Fruit fly (Drosophila melanogaster) whole organism, embryonic: ENCODE results near the gene her.

Experiments
- B-H2 ChIP-seq: fragments of 200-800 bp; sonication (Bioruptor generic); optimal IDR thresholded peaks from 2 replicates; lab custom pipeline; 2018; ENCODE audit warnings: missing biosample characterization, mild to moderate bottlenecking, missing genetic modification characterization
- Blimp-1 ChIP-seq: fragments of 200-800 bp; sonication (Bioruptor generic); optimal IDR thresholded peaks from 3 replicates; lab custom pipeline; 2018; ENCODE audit warnings: missing biosample characterization, missing genetic modification characterization, mild to moderate bottlenecking, moderate library complexity, missing genetic modification reagents
- BtbVII ChIP-seq: fragments of 200-800 bp; sonication (Bioruptor generic); optimal IDR thresholded peaks from 3 replicates; lab custom pipeline; 2017; ENCODE audit warnings: missing biosample characterization, mild to moderate bottlenecking, missing genetic modification characterization
- CG11504 ChIP-seq: fragments of 200-800 bp; sonication (Bioruptor generic); optimal IDR thresholded peaks from 3 replicates; lab custom pipeline; 2019; ENCODE audit warnings: missing biosample characterization, mild to moderate bottlenecking, missing genetic modification characterization, moderate library complexity
- CG1233 ChIP-seq: fragments of 200-800 bp; sonication (Bioruptor generic); optimal IDR thresholded peaks from 4 replicates; lab custom pipeline; 2018; ENCODE audit warnings: missing biosample characterization, mild to moderate bottlenecking, missing genetic modification characterization
- CG15696 ChIP-seq: fragments of 200-800 bp; sonication (Bioruptor generic); optimal IDR thresholded peaks from 2 replicates; lab custom pipeline; 2019; ENCODE audit warnings: missing biosample characterization, mild to moderate bottlenecking, missing genetic modification characterization, moderate library complexity
- CG18262 ChIP-seq: fragments of 200-800 bp; optimal IDR thresholded peaks from 3 replicates; lab custom pipeline; 2019; ENCODE audit warnings: missing biosample characterization, mild to moderate bottlenecking, missing genetic modification characterization, moderate library complexity
- CG2120 ChIP-seq: fragments of 200-800 bp; sonication (Bioruptor generic); optimal IDR thresholded peaks from 3 replicates; lab custom pipeline; 2016; ENCODE audit warnings: missing biosample characterization, missing genetic modification characterization
- CG2199 ChIP-seq: fragments of 200-800 bp; sonication (Bioruptor generic); IDR thresholded peaks from 3 replicates; pipeline ENCODE4 v1.3.6; 2022; ENCODE audit warnings: missing biosample characterization, missing genetic modification characterization
- CG2678 ChIP-seq: fragments of 200-800 bp; sonication (Bioruptor generic); optimal IDR thresholded peaks from 3 replicates; lab custom pipeline; 2019; ENCODE audit warnings: missing biosample characterization, mild to moderate bottlenecking, missing genetic modification characterization, moderate library complexity
- CG2712 ChIP-seq: fragments of 200-800 bp; optimal IDR thresholded peaks from 3 replicates; lab custom pipeline; 2019; ENCODE audit warnings: missing biosample characterization, mild to moderate bottlenecking, missing genetic modification characterization, moderate library complexity
- CG2889 ChIP-seq: fragments of 200-800 bp; sonication (Bioruptor generic); IDR thresholded peaks from 3 replicates; pipeline ENCODE4 v1.3.6; 2022; ENCODE audit warnings: missing biosample characterization, missing genetic modification characterization
- CG31441 ChIP-seq: fragments of 200-800 bp; sonication (Bioruptor generic); IDR thresholded peaks from 2 replicates; pipeline ENCODE4 v1.3.6; 2022; ENCODE audit warnings: missing biosample characterization, missing genetic modification characterization
- CG33557 ChIP-seq: fragments of 200-800 bp; sonication (Bioruptor generic); optimal IDR thresholded peaks from 2 replicates; lab custom pipeline; 2019; ENCODE audit warnings: missing biosample characterization, mild to moderate bottlenecking, missing genetic modification characterization, moderate library complexity
- CG3407 ChIP-seq: fragments of 200-800 bp; sonication (Bioruptor generic); optimal IDR thresholded peaks from 2 replicates; lab custom pipeline; 2018; ENCODE audit warnings: missing biosample characterization, mild to moderate bottlenecking, missing genetic modification characterization
- CG34422 ChIP-seq: fragments of 200-800 bp; sonication (Bioruptor generic); IDR thresholded peaks from 3 replicates; pipeline ENCODE4 v1.3.6; 2022; ENCODE audit warnings: missing biosample characterization, missing genetic modification characterization
- CG4424 ChIP-seq: fragments of 200-800 bp; sonication (Bioruptor generic); optimal IDR thresholded peaks from 3 replicates; lab custom pipeline; 2016; ENCODE audit warnings: missing biosample characterization, missing genetic modification characterization
- CG9797 ChIP-seq: fragments of 200-800 bp; sonication (Bioruptor generic); optimal IDR thresholded peaks from 3 replicates; lab custom pipeline; 2018; ENCODE audit warnings: missing biosample characterization, mild to moderate bottlenecking, missing genetic modification characterization
- D ChIP-seq, 2 experiments: fragments of 200-800 bp in 1 of 2; fragments of >200 bp in 1 of 2; sonication (Bioruptor generic) in 1 of 2; optimal IDR thresholded peaks; 2 replicates in 1 of 2; 3 replicates in 1 of 2; lab custom pipeline; 2017; ENCODE audit warnings: mild to moderate bottlenecking in 1 of 2, missing biosample characterization in 1 of 2, missing genetic modification characterization in 1 of 2, missing genetic modification reagents in 1 of 2
- Doc3 ChIP-seq: fragments of 200-800 bp; sonication (Bioruptor generic); IDR thresholded peaks from 3 replicates; pipeline ENCODE4 v1.3.6; 2022; ENCODE audit warnings: missing biosample characterization, missing genetic modification characterization; ENCODE audit not compliant: partially characterized antibody
- Eip74EF ChIP-seq, 2 experiments: fragments of 200-800 bp in 1 of 2; fragments of >200 bp in 1 of 2; sonication (Bioruptor generic) in 1 of 2; optimal IDR thresholded peaks; 2 replicates each; lab custom pipeline; 2017 to 2019; ENCODE audit warnings: missing biosample characterization in 2 of 2, missing genetic modification characterization in 2 of 2, mild to moderate bottlenecking in 1 of 2, moderate library complexity in 1 of 2
- Fer2 ChIP-seq: fragments of 200-800 bp; sonication (Bioruptor generic); optimal IDR thresholded peaks from 2 replicates; lab custom pipeline; 2018; ENCODE audit warnings: missing biosample characterization, mild to moderate bottlenecking, missing genetic modification characterization, moderate library complexity
- Hr51 ChIP-seq, 2 experiments: fragments of 200-800 bp; sonication (Bioruptor generic); optimal IDR thresholded peaks; 2 replicates in 1 of 2; 3 replicates in 1 of 2; lab custom pipeline; 2016 to 2018; ENCODE audit warnings: missing biosample characterization in 2 of 2, missing genetic modification characterization in 2 of 2, mild to moderate bottlenecking in 1 of 2, moderate library complexity in 1 of 2
- MBD-R2 ChIP-seq: fragments of 200-800 bp; sonication (Bioruptor generic); IDR thresholded peaks from 2 replicates; pipeline ENCODE4 v1.3.6; 2022; ENCODE audit warnings: missing biosample characterization, missing genetic modification characterization
- Nf-YC ChIP-seq: fragments of 200-800 bp; optimal IDR thresholded peaks from 3 replicates; lab custom pipeline; 2019; ENCODE audit warnings: missing biosample characterization, mild to moderate bottlenecking, missing genetic modification characterization, moderate library complexity
- PHDP ChIP-seq: fragments of 200-800 bp; sonication (Bioruptor generic); optimal IDR thresholded peaks from 3 replicates; lab custom pipeline; 2018; ENCODE audit warnings: missing biosample characterization, mild to moderate bottlenecking, missing genetic modification characterization, moderate library complexity
- Sox100B ChIP-seq: fragments of 200-800 bp; sonication (Bioruptor generic); optimal IDR thresholded peaks from 3 replicates; lab custom pipeline; 2018; ENCODE audit warnings: missing biosample characterization, mild to moderate bottlenecking, missing genetic modification characterization
- Sox102F ChIP-seq: fragments of 200-800 bp; sonication (Bioruptor generic); optimal IDR thresholded peaks from 2 replicates; lab custom pipeline; 2018; ENCODE audit warnings: missing biosample characterization, mild to moderate bottlenecking, missing genetic modification characterization, moderate library complexity
- TFAM ChIP-seq: fragments of 200-800 bp; sonication (Bioruptor generic); optimal IDR thresholded peaks from 2 replicates; lab custom pipeline; 2017; ENCODE audit warnings: missing biosample characterization, missing genetic modification characterization, inconsistent platforms
- bsh ChIP-seq, 2 experiments: fragments of 200-800 bp; sonication (Bioruptor generic); optimal IDR thresholded peaks; 2 replicates each; lab custom pipeline; 2017 to 2018; ENCODE audit warnings: mild to moderate bottlenecking in 2 of 2, missing biosample characterization in 2 of 2, missing genetic modification characterization in 2 of 2, moderate library complexity in 1 of 2
- crol ChIP-seq: fragments of 200-800 bp; sonication (Bioruptor generic); IDR thresholded peaks from 2 replicates; pipeline ENCODE4 v1.3.6; 2022; ENCODE audit warnings: missing biosample characterization, missing genetic modification characterization
- dmrt99B ChIP-seq: fragments of 200-800 bp; sonication (Bioruptor generic); optimal IDR thresholded peaks from 2 replicates; lab custom pipeline; 2018; ENCODE audit warnings: missing biosample characterization, mild to moderate bottlenecking, missing genetic modification characterization, moderate library complexity
- fd64A ChIP-seq: fragments of 200-800 bp; sonication (Bioruptor generic); optimal IDR thresholded peaks from 3 replicates; lab custom pipeline; 2018; ENCODE audit warnings: missing biosample characterization, mild to moderate bottlenecking, missing genetic modification characterization
- gem ChIP-seq: fragments of 200-800 bp; sonication (Bioruptor generic); optimal IDR thresholded peaks from 2 replicates; lab custom pipeline; 2019; ENCODE audit warnings: missing biosample characterization, mild to moderate bottlenecking, missing genetic modification characterization, moderate library complexity
- inv ChIP-seq: fragments of 200-800 bp; sonication (Bioruptor generic); IDR thresholded peaks from 2 replicates; pipeline ENCODE4 v1.3.6; 2022; ENCODE audit warnings: missing biosample characterization, missing genetic modification characterization; ENCODE audit not compliant: partially characterized antibody
- jigr1 ChIP-seq: fragments of 200-800 bp; sonication (Bioruptor generic); IDR thresholded peaks from 3 replicates; pipeline ENCODE4 v1.3.6; 2022; ENCODE audit warnings: missing biosample characterization, missing genetic modification characterization
- jing ChIP-seq: fragments of 200-800 bp; sonication (Bioruptor generic); optimal IDR thresholded peaks from 2 replicates; lab custom pipeline; 2018; ENCODE audit warnings: missing biosample characterization, mild to moderate bottlenecking, missing genetic modification characterization
- jumu ChIP-seq: fragments of 200-800 bp; sonication (Bioruptor generic); optimal IDR thresholded peaks from 3 replicates; lab custom pipeline; 2016; ENCODE audit warnings: missing biosample characterization, missing genetic modification characterization
- lov ChIP-seq, 2 experiments: fragments of 200-800 bp in 1 of 2; fragments of >200 bp in 1 of 2; sonication (Bioruptor generic) in 1 of 2; IDR thresholded peaks in 1 of 2; optimal IDR thresholded peaks in 1 of 2; 2 replicates in 1 of 2; 3 replicates in 1 of 2; pipeline versions ENCODE4 v1.3.6 to Lab custom; 2017 to 2022; ENCODE audit warnings: missing biosample characterization in 1 of 2, missing genetic modification characterization in 1 of 2
- pan ChIP-seq, 4 experiments: fragments of >200 bp in 3 of 4; fragments of 200-800 bp in 1 of 4; sonication (Bioruptor generic) in 1 of 4; optimal IDR thresholded peaks in 3 of 4; IDR thresholded peaks in 1 of 4; 2 replicates each; pipeline versions ENCODE4 v1.3.6 to Lab custom; 2017 to 2022; ENCODE audit warnings: missing biosample characterization in 2 of 4, missing genetic modification characterization in 2 of 4, mixed read lengths in 1 of 4
- pb ChIP-seq: fragments of 200-800 bp; sonication (Bioruptor generic); optimal IDR thresholded peaks from 3 replicates; lab custom pipeline; 2016; ENCODE audit warnings: missing biosample characterization, missing genetic modification characterization
- prd ChIP-seq, 3 experiments: fragments of >200 bp in 2 of 3; fragments of 200-800 bp in 1 of 3; sonication (Bioruptor generic) in 1 of 3; optimal IDR thresholded peaks in 2 of 3; IDR thresholded peaks in 1 of 3; 2 replicates in 2 of 3; 3 replicates in 1 of 3; pipeline versions ENCODE4 v1.3.6 to Lab custom; 2017 to 2022; ENCODE audit warnings: missing biosample characterization in 1 of 3, missing genetic modification characterization in 1 of 3
- ranshi ChIP-seq: fragments of 200-800 bp; sonication (Bioruptor generic); IDR thresholded peaks from 2 replicates; pipeline ENCODE4 v1.3.6; 2022; ENCODE audit warnings: missing biosample characterization, missing genetic modification characterization
- sob ChIP-seq: fragments of 200-800 bp; sonication (Bioruptor generic); IDR thresholded peaks from 2 replicates; pipeline ENCODE4 v1.3.6; 2022; ENCODE audit warnings: missing biosample characterization, missing genetic modification characterization
- sqz ChIP-seq: fragments of 200-800 bp; sonication (Bioruptor generic); optimal IDR thresholded peaks from 3 replicates; lab custom pipeline; 2018; ENCODE audit warnings: missing biosample characterization, mild to moderate bottlenecking, missing genetic modification characterization
- stwl ChIP-seq: fragments of 200-800 bp; sonication (Bioruptor generic); optimal IDR thresholded peaks from 3 replicates; lab custom pipeline; 2018; ENCODE audit warnings: missing biosample characterization, mild to moderate bottlenecking, missing genetic modification characterization, moderate library complexity
- twi ChIP-seq: fragments of 200-800 bp; optimal IDR thresholded peaks from 2 replicates; lab custom pipeline; 2019; ENCODE audit warnings: missing biosample characterization, mild to moderate bottlenecking, missing genetic modification characterization, moderate library complexity

The her gene

dm6 chr2L:16629176-16629575 is 47.8 kb upstream of the her start (continued):
- TF ChIP-seq CG31441 (GFP tag; lab: Robert Waterston, UW) (0 out of 2 replicates have a peak, but pooled peaks have one; percentile 15), TFAM (GFP tag; lab: Kevin White, UChicago) (no peak), Eip74EF (GFP tag; optimal IDR thresholded peaks at IDR 0.05; lab: Kevin White, UChicago) (no peak), prd (optimal IDR thresholded peaks at IDR 0.05; lab: Kevin White, UChicago) (no peak), prd (GFP tag; IDR thresholded peaks at IDR 0.05; lab: Robert Waterston, UW) (0 out of 3 replicates have a peak, but pooled peaks have one; percentile 12), pan (optimal IDR thresholded peaks at IDR 0.05; lab: Kevin White, UChicago) (no peak), pan (GFP tag; optimal IDR thresholded peaks at IDR 0.05 in 1 of 2, IDR thresholded peaks at IDR 0.05 in 1 of 2) (peak in 1 of 2 experiments; percentile 23), dmrt99B (tag; lab: Kevin White, UChicago) (peak; percentile 28), Sox102F (peak; percentile 19), CG4424 (GFP tag; lab: Kevin White, UChicago) (peak; percentile 7), gem (tag; lab: Kevin White, UChicago) (peak; percentile 54), stwl (tag; lab: Kevin White, UChicago) (no peak), inv (no peak), CG2889 (GFP tag; lab: Robert Waterston, UW) (0 out of 3 replicates have a peak, but pooled peaks have one; percentile 7), ranshi (GFP tag; lab: Robert Waterston, UW) (0 out of 2 replicates have a peak, but pooled peaks have one; percentile 22), CG34422 (GFP tag; lab: Robert Waterston, UW) (0 out of 3 replicates have a peak, but pooled peaks have one; percentile 20), CG11504 (tag; lab: Kevin White, UChicago) (peak; percentile 37), jing (GFP tag; lab: Kevin White, UChicago) (no peak), Sox100B (GFP tag; lab: Kevin White, UChicago) (peak; percentile 15), MBD-R2 (no peak), PHDP (tag; lab: Kevin White, UChicago) (peak; percentile 18), CG15696 (tag; lab: Kevin White, UChicago) (no peak), bsh (GFP tag; optimal IDR thresholded peaks at IDR 0.05; lab: Kevin White, UChicago) (peak in 1 of 2 experiments; percentile 0), CG2712 (tag; lab: Kevin White, UChicago) (peak; percentile 15), CG2120 (GFP tag; lab: Kevin White, UChicago) (no peak), CG2678 (tag; lab: Kevin White, UChicago) (peak; percentile 9), jigr1 (no peak), Hr51 (GFP tag; optimal IDR thresholded peaks at IDR 0.05; lab: Kevin White, UChicago) (peak in 1 of 2 experiments; percentile 24), CG18262 (no peak)

dm6 chr2L:16637335-16637734 is 39.6 kb upstream of the her start:
- TF ChIP-seq Fer2 (no peak), B-H2 (GFP tag; lab: Kevin White, UChicago) (no peak), fd64A (GFP tag; lab: Kevin White, UChicago) (peak; percentile 11), CG33557 (peak; percentile 41), crol (peak; percentile 86), BtbVII (GFP tag; lab: Kevin White, UChicago) (no peak), Blimp-1 (peak; percentile 16), CG9797 (no peak), Nf-YC (tag; lab: Kevin White, UChicago) (no peak), CG3407 (GFP tag; lab: Kevin White, UChicago) (peak; percentile 19), CG1233 (no peak), D (optimal IDR thresholded peaks at IDR 0.05; lab: Kevin White, UChicago) (no peak), D (GFP tag; optimal IDR thresholded peaks at IDR 0.05; lab: Kevin White, UChicago) (no peak), Doc3 (GFP tag; lab: Robert Waterston, UW) (no peak), twi (tag; lab: Kevin White, UChicago) (peak; percentile 21), pb (GFP tag; lab: Kevin White, UChicago) (no peak), lov (optimal IDR thresholded peaks at IDR 0.05; lab: Kevin White, UChicago) (no peak), lov (GFP tag; IDR thresholded peaks at IDR 0.05; lab: Robert Waterston, UW) (no peak), sqz (GFP tag; lab: Kevin White, UChicago) (no peak), sob (0 out of 2 replicates have a peak, but pooled peaks have one; percentile 6), CG2199 (GFP tag; lab: Robert Waterston, UW) (peak; percentile 89), jumu (GFP tag; lab: Kevin White, UChicago) (no peak)
